Worm (Caenorhabditis elegans): ENCODE measurements around the gene Y49E10.18.

DNA sequence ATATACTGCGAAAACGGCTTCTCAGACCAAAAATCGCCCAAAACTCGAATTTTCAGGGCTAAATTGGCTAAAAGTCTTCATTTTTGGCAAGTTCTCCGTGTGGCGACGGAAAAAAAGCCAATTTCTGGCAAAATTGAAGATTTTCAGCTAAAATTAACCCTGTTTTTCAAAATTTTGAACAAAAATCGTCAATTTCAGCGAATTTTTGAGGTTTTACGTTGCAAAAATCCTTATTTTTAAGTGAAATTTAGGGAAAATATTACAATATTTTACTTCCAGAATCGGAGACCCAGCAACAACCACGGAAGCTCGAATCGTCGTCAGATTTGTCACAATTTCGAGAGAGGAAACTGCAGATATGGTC, 17.7 kb downstream of the Y49E10.18 start:
- TF ChIP-seq ztf-29 (GFP tag; IDR thresholded peaks at IDR 0.05) (no peak), med-1 (GFP tag; optimal IDR thresholded peaks at IDR 0.05; ENCODE audit: insufficient read depth) (no peak), flt-1 (GFP tag; IDR thresholded peaks at IDR 0.05) (no peak)
